Fruit fly (Drosophila melanogaster): ENCODE results near the gene RanBP3.
A peak's percentile ranks its signal among the peaks of the same experiment; 100 is the strongest.

Gene RanBP3

DNA sequence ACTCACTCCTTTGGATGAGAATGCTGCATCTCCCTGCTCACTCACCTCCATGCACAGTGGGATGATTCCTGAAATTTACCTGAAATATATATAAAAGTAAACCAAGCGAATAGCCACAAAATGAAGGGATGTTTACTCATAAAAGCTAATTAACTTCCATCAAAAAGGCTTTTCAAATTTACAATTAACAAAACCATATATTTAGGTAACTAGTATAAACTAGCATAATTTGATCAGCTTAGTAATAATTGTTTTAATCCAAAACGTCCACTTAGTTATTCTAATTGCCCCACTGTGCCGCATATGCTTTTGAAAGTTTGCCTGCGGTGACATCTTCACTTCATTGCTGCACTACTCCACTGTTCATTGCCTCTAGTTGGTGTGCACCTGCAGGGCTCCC lies 31.3 kb upstream of the RanBP3 start (continued):
- TF ChIP-seq Oaz (GFP tag; IDR thresholded peaks at IDR 0.05) (0 out of 2 replicates have a peak, but pooled peaks have one; percentile 33), Doc3 (GFP tag; IDR thresholded peaks at IDR 0.05; ENCODE audit: partially characterized antibody) (no peak), Hr78 (GFP tag; optimal IDR thresholded peaks at IDR 0.05) (peak in 1 of 2 experiments; percentile 46), Rx (GFP tag; IDR thresholded peaks at IDR 0.05) (no peak), tap (tag; optimal IDR thresholded peaks at IDR 0.05) (peak; percentile 45), vnd (GFP tag; IDR thresholded peaks at IDR 0.05; ENCODE audit: partially characterized antibody) (no peak), kah (GFP tag; optimal IDR thresholded peaks at IDR 0.05) (no peak), tup (GFP tag; optimal IDR thresholded peaks at IDR 0.05) (peak; percentile 54), CG12744 (GFP tag; optimal IDR thresholded peaks at IDR 0.05) (peak; percentile 31), CG15514 (GFP tag; optimal IDR thresholded peaks at IDR 0.05) (no peak), CG14441 (GFP tag; IDR thresholded peaks at IDR 0.05) (peak; percentile 58), CG9932 (GFP tag; IDR thresholded peaks at IDR 0.05) (no peak), CG43689 (GFP tag; IDR thresholded peaks at IDR 0.05) (no peak), CG4854 (GFP tag; optimal IDR thresholded peaks at IDR 0.05) (peak; percentile 33), Ada2b (GFP tag; IDR thresholded peaks at IDR 0.05) (no peak), Meics (GFP tag; optimal IDR thresholded peaks at IDR 0.05) (peak; percentile 16), CG16779 (GFP tag; IDR thresholded peaks at IDR 0.05) (no peak), CG6683 (GFP tag; optimal IDR thresholded peaks at IDR 0.05) (peak; percentile 26), CG10979 (tag; optimal IDR thresholded peaks at IDR 0.05) (peak; percentile 92), CG4730 (GFP tag; IDR thresholded peaks at IDR 0.05) (peak; percentile 47; the same call in 1 of the 2 replicates), ham (GFP tag; IDR thresholded peaks at IDR 0.05) (no peak), CG12219 (GFP tag; optimal IDR thresholded peaks at IDR 0.05) (peak; percentile 75), CG1024 (GFP tag; IDR thresholded peaks at IDR 0.05) (peak; percentile 3; the same call in 1 of the 2 replicates), gt (GFP tag; IDR thresholded peaks at IDR 0.05) (no peak), Bgb (GFP tag; IDR thresholded peaks at IDR 0.05; ENCODE audit: partially characterized antibody) (no peak), Fer3 (tag; optimal IDR thresholded peaks at IDR 0.05) (peak; percentile 54), CG18011 (GFP tag; optimal IDR thresholded peaks at IDR 0.05) (peak; percentile 16), ara (GFP tag; IDR thresholded peaks at IDR 0.05) (peak; percentile 67; the same call in 1 of the 2 replicates), ato (GFP tag; IDR thresholded peaks at IDR 0.05; ENCODE audit: partially characterized antibody) (no peak), Taf1 (GFP tag; IDR thresholded peaks at IDR 0.05) (no peak), ftz-f1 (GFP tag; optimal IDR thresholded peaks at IDR 0.05) (no peak), CG10565 (GFP tag; optimal IDR thresholded peaks at IDR 0.05) (no peak), usp (GFP tag; optimal IDR thresholded peaks at IDR 0.05) (no peak), Med (GFP tag) (peak; percentile 89), Rfx (GFP tag; IDR thresholded peaks at IDR 0.05) (no peak), p53 (GFP tag; optimal IDR thresholded peaks at IDR 0.05) (no peak), ranshi (GFP tag; IDR thresholded peaks at IDR 0.05) (peak; percentile 60; the same call in 1 of the 2 replicates), CG13775 (GFP tag; optimal IDR thresholded peaks at IDR 0.05) (peak; percentile 77), CG31388 (GFP tag; optimal IDR thresholded peaks at IDR 0.05) (no peak), CG11085 (GFP tag; IDR thresholded peaks at IDR 0.05) (no peak), CG3847 (GFP tag; IDR thresholded peaks at IDR 0.05) (peak; percentile 50), CG9437 (GFP tag; optimal IDR thresholded peaks at IDR 0.05) (peak; percentile 79), CG1647 (GFP tag; optimal IDR thresholded peaks at IDR 0.05) (peak; percentile 48), C15 (GFP tag; IDR thresholded peaks at IDR 0.05) (no peak), yki (optimal IDR thresholded peaks at IDR 0.05) (no peak), wor (GFP tag; IDR thresholded peaks at IDR 0.05) (peak; percentile 63), CG9727 (GFP tag; optimal IDR thresholded peaks at IDR 0.05) (peak; percentile 77), MESR4 (GFP tag; optimal IDR thresholded peaks at IDR 0.05) (no peak), Neu2 (GFP tag; optimal IDR thresholded peaks at IDR 0.05; ENCODE audit: borderline replicate concordance) (no peak), crc (GFP tag; optimal IDR thresholded peaks at IDR 0.05) (no peak), CG17359 (tag; optimal IDR thresholded peaks at IDR 0.05) (peak; percentile 72)
